In the genomic region with DNA sequence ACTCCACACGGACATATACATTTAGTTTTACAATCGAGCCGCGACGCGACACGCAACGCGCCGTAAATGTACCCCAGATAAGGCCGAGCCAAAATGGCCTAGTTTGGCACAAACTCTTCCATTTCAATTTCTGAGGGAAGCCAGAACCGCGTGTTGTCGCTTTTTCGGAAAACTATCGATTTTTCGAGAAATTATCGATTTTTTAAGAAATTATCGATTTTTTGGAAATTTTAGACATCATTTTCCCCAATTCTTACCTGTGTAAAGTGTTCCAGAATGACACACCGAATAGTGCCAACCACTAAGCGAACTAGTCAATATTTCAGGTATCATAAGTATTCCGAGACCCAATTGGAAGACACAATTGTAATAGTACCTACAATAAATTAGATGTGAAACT, we compare ENCODE assay signal across 3 worm cellular contexts.
TF ChIP-seq lines count a peak whose summit lies in the region.

No protein-coding gene starts in this region.

TF ChIP-seq in whole organism, L3 larva, 47 proteins besides CTCF, POLR2A, EP300 and RAD21:
- TF ChIP-seq ceh-28 (tag; optimal IDR thresholded peaks at IDR 0.05; lab: Kevin White, UChicago) (peak; percentile 31), nhr-43 (tag; optimal IDR thresholded peaks at IDR 0.05; lab: Kevin White, UChicago; ENCODE audit: poor library complexity, severe bottlenecking) (no peak)

TF ChIP-seq in whole organism, L4 larva, 104 proteins besides CTCF, POLR2A, EP300 and RAD21:
- TF ChIP-seq ceh-28 (tag; optimal IDR thresholded peaks at IDR 0.05; lab: Kevin White, UChicago), result peak; percentile 69
- TF ChIP-seq zag-1 (tag; optimal IDR thresholded peaks at IDR 0.05; lab: Kevin White, UChicago), result no peak
- no peak for TF ChIP-seq ztf-7 (tag; optimal IDR thresholded peaks at IDR 0.05; lab: Kevin White, UChicago)
- no peak for TF ChIP-seq pha-4 (GFP tag; IDR thresholded peaks at IDR 0.05; lab: Robert Waterston, UW)
- no peak for TF ChIP-seq pha-4 (tag; optimal IDR thresholded peaks at IDR 0.05; lab: Kevin White, UChicago)

TF ChIP-seq in whole organism, midembryonic, 9 proteins besides CTCF, POLR2A, EP300 and RAD21:
- peak; percentile 76 for TF ChIP-seq T22C8.4 (GFP tag; IDR thresholded peaks at IDR 0.05; lab: Robert Waterston, UW)
- TF ChIP-seq ztf-29 (GFP tag; IDR thresholded peaks at IDR 0.05; lab: Robert Waterston, UW), result no peak
- TF ChIP-seq ref-1 (GFP tag; conservative IDR thresholded peaks at IDR 0.05; lab: Robert Waterston, UW), result no peak
- no peak for TF ChIP-seq flt-1 (GFP tag; IDR thresholded peaks at IDR 0.05; lab: Robert Waterston, UW)
